Worm (Caenorhabditis elegans) whole organism, L4 larva: Measurements from ENCODE around the gene C25H3.10.

Experiments used
- D1046.2 ChIP-seq: fragments of 200-800 bp; sonication (Bioruptor generic); IDR thresholded peaks from 2 replicates; pipeline ENCODE4 v1.3.6; 2022; ENCODE audit warnings: missing genetic modification characterization, missing compliant biosample characterization
- F10B5.3 ChIP-seq: sonication (generic microtip); optimal IDR thresholded peaks from 2 replicates; lab custom pipeline; 2016; ENCODE audit warnings: mild to moderate bottlenecking, missing genetic modification characterization, missing compliant biosample characterization
- F26F4.8 ChIP-seq: fragments of 200-800 bp; sonication (Bioruptor generic); conservative IDR thresholded peaks from 2 replicates; pipeline ENCODE4 v1.3.6; 2022; ENCODE audit warnings: missing genetic modification characterization, missing compliant biosample characterization
- F44E2.7 ChIP-seq: fragments of 200-800 bp; sonication (Bioruptor generic); IDR thresholded peaks from 2 replicates; pipeline ENCODE4 v2.1.2; 2022; ENCODE audit warnings: missing genetic modification characterization, missing compliant biosample characterization
- F49E8.2 ChIP-seq: sonication (generic microtip); optimal IDR thresholded peaks from 2 replicates; lab custom pipeline; 2016; ENCODE audit warnings: missing compliant biosample characterization, mild to moderate bottlenecking, missing genetic modification characterization, borderline replicate concordance
- T20F7.1 ChIP-seq: fragments of 200-800 bp; sonication (Bioruptor generic); optimal IDR thresholded peaks from 2 replicates; lab custom pipeline; 2018; ENCODE audit warnings: mild to moderate bottlenecking, missing genetic modification characterization, missing compliant biosample characterization
- ZK546.5 ChIP-seq, 2 experiments: sonication (generic microtip); optimal IDR thresholded peaks; 2 replicates each; lab custom pipeline; 2017; ENCODE audit warnings: missing biosample characterization in 2 of 2, missing genetic modification characterization in 2 of 2
- aha-1 ChIP-seq: fragments of 150-350 bp; peaks from one replicate; lab custom pipeline; 2014; ENCODE audit warnings: missing biosample characterization, missing genetic modification characterization
- aly-2 ChIP-seq: sonication (generic microtip); optimal IDR thresholded peaks from 2 replicates; lab custom pipeline; 2018; ENCODE audit warnings: missing biosample characterization, missing genetic modification characterization
- ceh-32 ChIP-seq: sonication (generic microtip); optimal IDR thresholded peaks from 2 replicates; lab custom pipeline; 2016; ENCODE audit warnings: mild to moderate bottlenecking, missing genetic modification characterization, missing compliant biosample characterization; ENCODE audit not compliant: poor library complexity
- ceh-62 ChIP-seq: sonication (generic microtip); optimal IDR thresholded peaks from 2 replicates; lab custom pipeline; 2017; ENCODE audit warnings: missing biosample characterization, missing genetic modification characterization
- ceh-82 ChIP-seq: sonication (generic microtip); optimal IDR thresholded peaks from 2 replicates; lab custom pipeline; 2017; ENCODE audit warnings: missing biosample characterization, missing genetic modification characterization
- ces-1 ChIP-seq: fragments of 150-350 bp; sonication (generic microtip); optimal IDR thresholded peaks from 4 replicates; lab custom pipeline; 2014; ENCODE audit warnings: missing biosample characterization, missing genetic modification reagents, missing genetic modification characterization
- daf-19 ChIP-seq: fragments of 200-800 bp; sonication (Bioruptor generic); conservative IDR thresholded peaks from 2 replicates; pipeline ENCODE4 v1.3.6; 2022; ENCODE audit warnings: missing genetic modification characterization, missing compliant biosample characterization
- daf-8 ChIP-seq: fragments of 200-800 bp; sonication (Bioruptor generic); IDR thresholded peaks from 2 replicates; pipeline ENCODE4 v1.3.6; 2022; ENCODE audit warnings: missing genetic modification characterization, missing compliant biosample characterization
- dmd-6 ChIP-seq: fragments of 200-800 bp; sonication (Bioruptor generic); IDR thresholded peaks from 2 replicates; pipeline ENCODE4 v1.3.6; 2022; ENCODE audit warnings: missing genetic modification reagents, missing genetic modification characterization, missing compliant biosample characterization
- dmd-8 ChIP-seq: fragments of 200-800 bp; sonication (Bioruptor generic); IDR thresholded peaks from 2 replicates; pipeline ENCODE4 v1.3.6; 2022; ENCODE audit warnings: missing genetic modification characterization, missing compliant biosample characterization
- dmd-9 ChIP-seq: fragments of 200-800 bp; sonication (Bioruptor generic); IDR thresholded peaks from 2 replicates; pipeline ENCODE4 v1.3.6; 2022; ENCODE audit warnings: missing genetic modification reagents, missing genetic modification characterization, missing compliant biosample characterization
- duxl-1 ChIP-seq: sonication (generic microtip); optimal IDR thresholded peaks from 2 replicates; lab custom pipeline; 2016; ENCODE audit warnings: mild to moderate bottlenecking, missing genetic modification characterization, moderate library complexity, missing compliant biosample characterization; ENCODE audit not compliant: poor library complexity
- dve-1 ChIP-seq: sonication (generic microtip); optimal IDR thresholded peaks from 2 replicates; lab custom pipeline; 2017; ENCODE audit warnings: antibody characterized with exemption, mild to moderate bottlenecking, missing genetic modification characterization, missing compliant biosample characterization; ENCODE audit not compliant: insufficient read depth
- egl-27 ChIP-seq: sonication (generic microtip); optimal IDR thresholded peaks from 3 replicates; lab custom pipeline; 2017; ENCODE audit warnings: missing biosample characterization, missing genetic modification reagents, missing genetic modification characterization
- fos-1 ChIP-seq: fragments of 150-350 bp; optimal IDR thresholded peaks from 2 replicates; lab custom pipeline; 2014; ENCODE audit warnings: missing biosample characterization, missing genetic modification characterization
- hif-1 ChIP-seq, 2 experiments: sonication (generic microtip); optimal IDR thresholded peaks; 2 replicates each; lab custom pipeline; 2016 to 2017; ENCODE audit warnings: missing compliant biosample characterization in 2 of 2, missing genetic modification characterization in 2 of 2, missing genetic modification reagents in 2 of 2, missing genotype in 2 of 2, mild to moderate bottlenecking in 1 of 2
- hlh-11 ChIP-seq: fragments of 200-800 bp; sonication (Bioruptor generic); optimal IDR thresholded peaks from 2 replicates; lab custom pipeline; 2018; ENCODE audit warnings: mild to moderate bottlenecking, missing genetic modification characterization, missing compliant biosample characterization
- hlh-30 ChIP-seq: sonication (generic microtip); optimal IDR thresholded peaks from 2 replicates; lab custom pipeline; 2017; ENCODE audit warnings: antibody characterized with exemption, mild to moderate bottlenecking, missing genetic modification characterization, missing compliant biosample characterization; ENCODE audit not compliant: insufficient read depth
- hmg-1.1 ChIP-seq: fragments of 200-800 bp; sonication (Bioruptor generic); IDR thresholded peaks from 2 replicates; pipeline ENCODE4 v1.3.6; 2022; ENCODE audit warnings: missing genetic modification reagents, missing genetic modification characterization, missing compliant biosample characterization
- lim-7 ChIP-seq: fragments of 200-800 bp; sonication (Bioruptor generic); IDR thresholded peaks from 2 replicates; pipeline ENCODE4 v1.3.6; 2022; ENCODE audit warnings: missing genetic modification characterization, missing compliant biosample characterization
- lin-1 ChIP-seq: fragments of 200-800 bp; sonication (Bioruptor generic); IDR thresholded peaks from 2 replicates; pipeline ENCODE4 v1.3.6; 2022; ENCODE audit warnings: missing genetic modification reagents, missing genetic modification characterization, missing compliant biosample characterization
- lin-15B ChIP-seq: fragments of 150-350 bp; sonication (generic microtip); optimal IDR thresholded peaks from 3 replicates; lab custom pipeline; 2014; ENCODE audit warnings: missing biosample characterization, missing genetic modification characterization
- lin-38 ChIP-seq: fragments of 200-800 bp; sonication (Bioruptor generic); IDR thresholded peaks from 2 replicates; pipeline ENCODE4 v1.3.6; 2022; ENCODE audit warnings: missing genetic modification reagents, missing genetic modification characterization, missing compliant biosample characterization
- madf-9 ChIP-seq: fragments of 200-800 bp; sonication (Bioruptor generic); conservative IDR thresholded peaks from 2 replicates; pipeline ENCODE4 v1.3.6; 2022; ENCODE audit warnings: missing genetic modification reagents, missing genetic modification characterization, missing compliant biosample characterization
- mdl-1 ChIP-seq, 2 experiments: fragments of 150-350 bp in 1 of 2; sonication (generic microtip) in 1 of 2; optimal IDR thresholded peaks; 2 replicates each; lab custom pipeline; 2014 to 2017; ENCODE audit warnings: missing biosample characterization in 2 of 2, missing genetic modification characterization in 2 of 2
- mep-1 ChIP-seq: fragments of 150-350 bp; sonication (generic microtip); optimal IDR thresholded peaks from 3 replicates; lab custom pipeline; 2014; ENCODE audit warnings: missing biosample characterization, missing genetic modification characterization
- nhr-11 ChIP-seq: fragments of 150-350 bp; optimal IDR thresholded peaks from 2 replicates; lab custom pipeline; 2014; ENCODE audit warnings: missing biosample characterization, missing genetic modification characterization
- nhr-237 ChIP-seq: sonication (generic microtip); optimal IDR thresholded peaks from 2 replicates; lab custom pipeline; 2017; ENCODE audit warnings: missing biosample characterization, missing genetic modification characterization
- nhr-28 ChIP-seq: fragments of 150-350 bp; optimal IDR thresholded peaks from 2 replicates; lab custom pipeline; 2014; ENCODE audit warnings: missing biosample characterization, missing genetic modification characterization
- nhr-42 ChIP-seq: fragments of 200-800 bp; sonication (Bioruptor generic); IDR thresholded peaks from 2 replicates; pipeline ENCODE4 v1.3.6; 2022; ENCODE audit warnings: missing genetic modification characterization, missing compliant biosample characterization
- nhr-48 ChIP-seq: sonication (generic microtip); optimal IDR thresholded peaks from 2 replicates; lab custom pipeline; 2016; ENCODE audit warnings: mild to moderate bottlenecking, missing genetic modification characterization, missing compliant biosample characterization
- nhr-6 ChIP-seq: fragments of 150-350 bp; optimal IDR thresholded peaks from 2 replicates; lab custom pipeline; 2014; ENCODE audit warnings: missing biosample characterization, missing genetic modification characterization
- php-3 ChIP-seq: fragments of 200-800 bp; sonication (Bioruptor generic); IDR thresholded peaks from 2 replicates; pipeline ENCODE4 v1.3.6; 2022; ENCODE audit warnings: missing genetic modification reagents, missing genetic modification characterization, missing compliant biosample characterization
- sdz-12 ChIP-seq: fragments of 200-800 bp; sonication (Bioruptor generic); optimal IDR thresholded peaks from 2 replicates; lab custom pipeline; 2018; ENCODE audit warnings: mild to moderate bottlenecking, missing genetic modification characterization, missing compliant biosample characterization
- snpc-4 ChIP-seq: fragments of 150-350 bp; optimal IDR thresholded peaks from 2 replicates; lab custom pipeline; 2014; ENCODE audit warnings: missing biosample characterization, missing genetic modification characterization
- spr-1 ChIP-seq: sonication (generic microtip); optimal IDR thresholded peaks from 2 replicates; lab custom pipeline; 2016; ENCODE audit warnings: mild to moderate bottlenecking, missing genetic modification characterization, missing compliant biosample characterization
- tag-97 ChIP-seq: fragments of 200-800 bp; sonication (Bioruptor generic); IDR thresholded peaks from 2 replicates; pipeline ENCODE4 v1.3.6; 2022; ENCODE audit warnings: missing genetic modification characterization, missing compliant biosample characterization
- tra-1 ChIP-seq: fragments of 200-800 bp; sonication (Bioruptor generic); IDR thresholded peaks from 2 replicates; pipeline ENCODE4 v1.3.6; 2022; ENCODE audit warnings: missing genetic modification reagents, missing genetic modification characterization, missing compliant biosample characterization
- unc-130 ChIP-seq: sonication (generic microtip); optimal IDR thresholded peaks from 2 replicates; lab custom pipeline; 2016; ENCODE audit warnings: missing genetic modification reagents, missing genetic modification characterization, missing compliant biosample characterization
- unc-39 ChIP-seq: sonication (generic microtip); optimal IDR thresholded peaks from 2 replicates; lab custom pipeline; 2017; ENCODE audit warnings: missing biosample characterization, missing genetic modification characterization
- vab-7 ChIP-seq: fragments of 200-800 bp; sonication (Bioruptor generic); IDR thresholded peaks from 2 replicates; pipeline ENCODE4 v1.3.6; 2022; ENCODE audit warnings: missing genetic modification reagents, missing genetic modification characterization, missing compliant biosample characterization
- zag-1 ChIP-seq: fragments of 150-350 bp; optimal IDR thresholded peaks from 2 replicates; lab custom pipeline; 2014; ENCODE audit warnings: missing biosample characterization, missing genetic modification characterization
- zfp-3 ChIP-seq: fragments of 200-800 bp; sonication (Bioruptor generic); conservative IDR thresholded peaks from 2 replicates; pipeline ENCODE4 v1.3.6; 2022; ENCODE audit warnings: missing genetic modification reagents, missing genetic modification characterization, missing compliant biosample characterization

The C25H3.10 gene

DNA sequence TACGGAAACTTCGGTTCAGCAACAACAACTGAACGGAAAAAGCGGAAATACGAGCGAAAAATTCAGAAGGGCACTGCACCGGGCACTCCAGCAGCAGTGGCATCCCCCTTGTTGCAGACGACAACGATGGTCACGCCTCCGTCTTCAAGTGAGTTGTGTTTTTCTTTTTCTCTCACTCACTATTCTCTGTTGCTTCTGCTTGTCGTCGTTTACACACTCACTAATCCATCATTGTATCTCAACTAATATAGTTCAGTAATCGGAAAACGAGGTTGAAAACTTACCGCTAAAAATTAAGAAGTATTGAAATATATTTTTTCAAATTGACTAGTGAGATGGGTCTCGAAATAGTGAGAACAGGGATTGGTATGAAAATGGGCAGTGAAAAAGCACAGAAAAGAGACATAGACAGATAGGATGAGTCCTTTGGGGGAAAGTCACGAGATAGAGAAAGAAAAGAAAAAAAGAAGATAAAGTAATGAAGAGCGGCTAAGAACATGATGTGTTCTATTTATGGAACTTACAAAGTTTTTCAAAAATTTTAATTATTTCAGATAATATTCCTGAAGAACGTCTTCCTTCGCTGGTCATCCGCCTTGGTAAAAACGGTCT is 35.5 kb downstream of the C25H3.10 start (continued):
- TF ChIP-seq daf-8 (GFP tag; lab: Robert Waterston, UW) (no peak), mdl-1 (tag; optimal IDR thresholded peaks at IDR 0.05; lab: Kevin White, UChicago) (no peak), lin-1 (no peak), mep-1 (tag; lab: Kevin White, UChicago) (peak; percentile 8), php-3 (GFP tag; lab: Robert Waterston, UW) (no peak), aha-1 (peak; percentile 70), hif-1 (tag; optimal IDR thresholded peaks at IDR 0.05; lab: Kevin White, UChicago) (no peak), spr-1 (tag; lab: Kevin White, UChicago) (no peak), ceh-82 (tag; lab: Kevin White, UChicago) (no peak), madf-9 (GFP tag; lab: Robert Waterston, UW) (no peak), dmd-9 (GFP tag; lab: Robert Waterston, UW) (no peak), nhr-11 (tag; lab: Kevin White, UChicago) (no peak), unc-39 (tag; lab: Kevin White, UChicago) (no peak), lin-15B (tag; lab: Kevin White, UChicago) (no peak), ceh-62 (no peak), dve-1 (tag; lab: Kevin White, UChicago) (no peak), sdz-12 (GFP tag; lab: Kevin White, UChicago) (peak; percentile 5), nhr-237 (tag; lab: Kevin White, UChicago) (no peak), hlh-30 (tag; lab: Kevin White, UChicago) (peak; percentile 73), snpc-4 (no peak), ZK546.5 (tag; optimal IDR thresholded peaks at IDR 0.05; lab: Kevin White, UChicago) (no peak), F10B5.3 (no peak), nhr-42 (no peak), lin-38 (no peak), duxl-1 (no peak), nhr-28 (tag; lab: Kevin White, UChicago) (no peak), tag-97 (GFP tag; lab: Robert Waterston, UW) (no peak), lim-7 (GFP tag; lab: Robert Waterston, UW) (no peak), ces-1 (GFP tag; lab: Kevin White, UChicago) (no peak), hmg-1.1 (GFP tag; lab: Robert Waterston, UW) (no peak), nhr-6 (tag; lab: Kevin White, UChicago) (no peak), dmd-8 (GFP tag; lab: Robert Waterston, UW) (no peak), vab-7 (no peak)

DNA sequence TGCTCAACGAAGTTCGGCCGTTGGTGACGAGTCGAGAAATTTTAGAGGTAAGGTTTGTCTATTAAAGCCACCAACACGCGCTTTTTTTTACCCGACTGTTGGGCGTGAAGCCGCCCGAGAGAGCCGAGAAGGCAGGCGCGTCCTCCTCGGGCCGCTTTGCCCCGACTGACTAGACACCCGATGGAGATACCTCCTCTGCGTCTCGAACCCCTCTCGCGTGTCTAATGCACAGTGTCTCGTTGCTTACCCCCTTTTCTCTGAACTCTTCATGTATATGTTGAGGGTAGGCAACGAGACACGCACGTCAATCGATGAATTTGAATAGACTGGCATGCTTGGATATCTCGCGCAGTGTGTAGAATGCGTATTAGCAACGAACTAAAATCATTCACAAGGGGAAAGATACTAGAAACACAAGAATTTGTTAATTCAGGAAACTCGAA is 37.0 kb downstream of the C25H3.10 start:
- TF ChIP-seq dmd-6 (peak; percentile 90), F49E8.2 (peak; percentile 88), php-3 (GFP tag; lab: Robert Waterston, UW) (peak; percentile 90), dve-1 (tag; lab: Kevin White, UChicago) (peak; percentile 80), unc-130 (GFP tag; lab: Kevin White, UChicago) (peak; percentile 76), tra-1 (peak; percentile 97), nhr-11 (tag; lab: Kevin White, UChicago) (peak; percentile 81), daf-8 (GFP tag; lab: Robert Waterston, UW) (peak; percentile 83; the same call in 1 of the 2 replicates), mep-1 (tag; lab: Kevin White, UChicago) (peak; percentile 90), aly-2 (tag; lab: Kevin White, UChicago) (no peak), nhr-48 (tag; lab: Kevin White, UChicago) (peak; percentile 73), zfp-3 (GFP tag; lab: Robert Waterston, UW) (peak; percentile 98), daf-19 (GFP tag; lab: Robert Waterston, UW) (0 out of 2 replicates have a peak, but pooled peaks have one; percentile 51), unc-39 (tag; lab: Kevin White, UChicago) (no peak), F26F4.8 (GFP tag; lab: Robert Waterston, UW) (peak; percentile 57; the same call in 1 of the 2 replicates), hlh-11 (tag; lab: Kevin White, UChicago) (peak; percentile 87), T20F7.1 (GFP tag; lab: Kevin White, UChicago) (peak; percentile 82), ceh-32 (tag; lab: Kevin White, UChicago) (peak; percentile 59), nhr-42 (peak; percentile 94), D1046.2 (GFP tag; lab: Robert Waterston, UW) (peak; percentile 94), egl-27 (tag; lab: Kevin White, UChicago) (peak; percentile 78), lim-7 (GFP tag; lab: Robert Waterston, UW) (peak; percentile 95), fos-1 (tag; lab: Kevin White, UChicago) (no peak), ceh-82 (tag; lab: Kevin White, UChicago) (no peak), F44E2.7 (GFP tag; lab: Robert Waterston, UW) (peak; percentile 94), zag-1 (tag; lab: Kevin White, UChicago) (peak; percentile 44)
